Fruit fly (Drosophila melanogaster): ENCODE measurements around the gene CG33946.

Gene CG33946

DNA sequence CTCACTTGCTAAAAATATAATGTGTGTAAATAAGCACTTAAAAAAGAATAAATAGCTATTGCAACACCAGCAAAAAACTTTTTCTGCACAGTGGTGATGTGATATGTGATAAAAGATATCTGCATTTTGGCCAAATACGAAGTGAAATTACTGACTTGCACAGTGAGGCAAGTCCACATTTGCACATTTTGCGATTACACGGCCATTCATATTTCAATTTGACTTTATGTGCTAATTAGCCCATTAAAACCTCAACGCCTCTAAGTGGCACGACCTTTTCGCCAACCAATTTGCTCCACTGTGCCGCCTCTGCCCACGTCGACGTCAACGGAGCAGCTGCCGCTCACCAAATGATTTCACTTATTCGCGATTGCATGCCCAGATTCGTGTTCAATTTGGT lies at the start of gene CG33946 (continued):
- TF ChIP-seq CG32006 (GFP tag; optimal IDR thresholded peaks at IDR 0.05) (peak; percentile 74), Eip75B (GFP tag; optimal IDR thresholded peaks at IDR 0.05) (peak; percentile 39), Ets21C (GFP tag; optimal IDR thresholded peaks at IDR 0.05) (peak; percentile 72), Eip78C (GFP tag) (peak; percentile 59), spab (GFP tag; optimal IDR thresholded peaks at IDR 0.05) (no peak), cyc (GFP tag; optimal IDR thresholded peaks at IDR 0.05) (peak; percentile 82), pdm3 (GFP tag; optimal IDR thresholded peaks at IDR 0.05) (peak; percentile 53), CG16779 (tag; optimal IDR thresholded peaks at IDR 0.05) (no peak)

dm6 chr3L:6173826-6174255 lies 46.5 kb upstream of the CG33946 start, which contains the start of the genes fmt and CG7376:
Gene fmt (minus strand): TSS chr3L:6173880.
Gene CG7376 (plus strand): TSS chr3L:6174248.
- no peak for TF ChIP-seq CG6163 (GFP tag; IDR thresholded peaks at IDR 0.05)
- TF ChIP-seq CG3919 (GFP tag; optimal IDR thresholded peaks at IDR 0.05) = no peak
- TF ChIP-seq ss (GFP tag; optimal IDR thresholded peaks at IDR 0.05) = no peak
- TF ChIP-seq Hr4 (GFP tag; optimal IDR thresholded peaks at IDR 0.05) = no peak
- TF ChIP-seq Smox (GFP tag; optimal IDR thresholded peaks at IDR 0.05) = no peak
- TF ChIP-seq CG4318 (GFP tag; optimal IDR thresholded peaks at IDR 0.05) = no peak
- TF ChIP-seq CG3032 (tag; optimal IDR thresholded peaks at IDR 0.05) = peak; percentile 57
- TF ChIP-seq Sox15 (GFP tag; optimal IDR thresholded peaks at IDR 0.05) = peak; percentile 18
- TF ChIP-seq lz (GFP tag; optimal IDR thresholded peaks at IDR 0.05) = no peak
- TF ChIP-seq CG34406 (GFP tag; optimal IDR thresholded peaks at IDR 0.05) = no peak
- TF ChIP-seq OdsH (GFP tag; optimal IDR thresholded peaks at IDR 0.05) = no peak
- TF ChIP-seq Gug (GFP tag; IDR thresholded peaks at IDR 0.05) = peak; percentile 14; the same call in 1 of the 2 replicates
- peak; percentile 53 for TF ChIP-seq esn (GFP tag; optimal IDR thresholded peaks at IDR 0.05)
- no peak for TF ChIP-seq fd85E (GFP tag; optimal IDR thresholded peaks at IDR 0.05)
- no peak for TF ChIP-seq Sox102F (GFP tag; optimal IDR thresholded peaks at IDR 0.05)

DNA sequence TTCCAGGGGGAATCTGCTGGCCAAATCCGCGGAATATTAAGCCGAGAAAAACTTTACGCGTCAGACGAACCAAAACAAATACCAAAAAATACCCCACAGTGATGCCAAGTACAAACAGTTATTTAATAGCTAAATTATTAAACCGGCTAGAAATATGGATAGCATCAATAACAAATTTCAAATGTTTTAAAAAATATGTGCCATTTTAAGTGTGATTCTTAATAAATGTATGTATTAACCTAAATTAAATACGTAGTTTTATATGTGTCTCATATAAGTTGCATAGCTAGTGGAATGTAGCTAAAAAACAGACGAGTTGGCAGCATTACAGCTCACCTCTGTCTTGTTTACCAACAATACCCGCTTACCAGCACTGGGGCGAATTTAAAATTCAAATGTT lies 38.6 kb upstream of the CG33946 start, which contains the start of gene CG10274:
Gene CG10274 (minus strand): TSS at position 54 of the 400 bp plus-strand sequence.
- TF ChIP-seq lz (GFP tag; optimal IDR thresholded peaks at IDR 0.05) (peak; percentile 77), cyc (GFP tag; optimal IDR thresholded peaks at IDR 0.05) (peak; percentile 71), CG9139 (GFP tag; optimal IDR thresholded peaks at IDR 0.05) (no peak), CG6792 (GFP tag; optimal IDR thresholded peaks at IDR 0.05) (peak; percentile 46), fkh (GFP tag; optimal IDR thresholded peaks at IDR 0.05) (peak; percentile 98), esn (GFP tag; optimal IDR thresholded peaks at IDR 0.05) (peak; percentile 79), CG3032 (tag; optimal IDR thresholded peaks at IDR 0.05) (peak; percentile 78), CG1621 (tag; optimal IDR thresholded peaks at IDR 0.05) (peak; percentile 33), Ets96B (tag; optimal IDR thresholded peaks at IDR 0.05) (peak; percentile 64), CG8319 (GFP tag; optimal IDR thresholded peaks at IDR 0.05) (peak; percentile 52), Hr39 (GFP tag; optimal IDR thresholded peaks at IDR 0.05) (peak; percentile 82), Sox15 (GFP tag; optimal IDR thresholded peaks at IDR 0.05) (peak; percentile 74), fd59A (GFP tag; optimal IDR thresholded peaks at IDR 0.05) (peak; percentile 34), CG4318 (GFP tag; optimal IDR thresholded peaks at IDR 0.05) (no peak), Gug (GFP tag; IDR thresholded peaks at IDR 0.05) (peak; percentile 43; the same call in 1 of the 2 replicates), Eip78C (GFP tag) (no peak), ss (GFP tag; optimal IDR thresholded peaks at IDR 0.05) (no peak), CG6163 (GFP tag; IDR thresholded peaks at IDR 0.05) (peak; percentile 42; the same call in 2 of the 3 replicates), salr (GFP tag; optimal IDR thresholded peaks at IDR 0.05) (peak in 1 of 2 experiments; percentile 22), Lpt (GFP tag; optimal IDR thresholded peaks at IDR 0.05) (no peak), CG31627 (GFP tag; optimal IDR thresholded peaks at IDR 0.05) (peak; percentile 82), eg (GFP tag; IDR thresholded peaks at IDR 0.05) (peak; percentile 36; the same call in 1 of the 3 replicates), CG11902 (GFP tag; optimal IDR thresholded peaks at IDR 0.05) (peak; percentile 63)

Measured in whole organism, prepupa.